Fruit fly (Drosophila melanogaster) whole organism, embryonic: Measurements from ENCODE around the gene cwo.
A peak's percentile ranks its signal among the peaks of the same experiment; 100 is the strongest.

ENCODE experiments used
- ATbp ChIP-seq: fragments of 200-800 bp; sonication (Bioruptor generic); optimal IDR thresholded peaks from 2 replicates; lab custom pipeline; 2017; ENCODE audit warnings: missing biosample characterization, mild to moderate bottlenecking, missing genetic modification characterization, missing genetic modification reagents
- Awh ChIP-seq: fragments of 200-800 bp; sonication (Bioruptor generic); IDR thresholded peaks from 2 replicates; pipeline ENCODE4, ENCODE4 v1.3.6; 2022; ENCODE audit warnings: missing biosample characterization, missing genetic modification characterization
- CG11093 ChIP-seq: fragments of 200-800 bp; sonication (Bioruptor generic); IDR thresholded peaks from 3 replicates; pipeline ENCODE4 v1.3.6; 2022; ENCODE audit warnings: missing biosample characterization, missing genetic modification characterization
- CG11695 ChIP-seq: fragments of 200-800 bp; sonication (Bioruptor generic); IDR thresholded peaks from 3 replicates; pipeline ENCODE4 v1.3.6; 2022; ENCODE audit warnings: missing biosample characterization, missing genetic modification characterization
- CG14965 ChIP-seq: fragments of 200-800 bp; sonication (Bioruptor generic); optimal IDR thresholded peaks from 2 replicates; lab custom pipeline; 2016; ENCODE audit warnings: missing biosample characterization, missing genetic modification characterization, borderline replicate concordance
- CG15479 ChIP-seq: fragments of 200-800 bp; sonication (Bioruptor generic); optimal IDR thresholded peaks from 3 replicates; lab custom pipeline; 2019; ENCODE audit warnings: missing biosample characterization, mild to moderate bottlenecking, missing genetic modification characterization, moderate library complexity
- CG32767 ChIP-seq: fragments of 200-800 bp; sonication (Bioruptor generic); IDR thresholded peaks from 2 replicates; pipeline ENCODE4 v1.3.6; 2022; ENCODE audit warnings: missing biosample characterization, missing genetic modification characterization
- CG4854 ChIP-seq: fragments of 200-800 bp; sonication (Bioruptor generic); optimal IDR thresholded peaks from 2 replicates; lab custom pipeline; 2016; ENCODE audit warnings: missing biosample characterization, missing genetic modification characterization, inconsistent platforms
- CG6272 ChIP-seq: fragments of 200-800 bp; sonication (Bioruptor generic); IDR thresholded peaks from 2 replicates; pipeline ENCODE4 v1.3.6; 2022; ENCODE audit warnings: missing biosample characterization, missing genetic modification characterization
- CG6854 ChIP-seq: fragments of 200-800 bp; sonication (Bioruptor generic); optimal IDR thresholded peaks from 3 replicates; lab custom pipeline; 2017; ENCODE audit warnings: missing biosample characterization, mild to moderate bottlenecking, missing genetic modification characterization
- CG7271 ChIP-seq: fragments of 200-800 bp; sonication (Bioruptor generic); optimal IDR thresholded peaks from 2 replicates; lab custom pipeline; 2018; ENCODE audit warnings: missing biosample characterization, mild to moderate bottlenecking, missing genetic modification characterization, moderate library complexity
- CG8290 ChIP-seq, 3 experiments: fragments of 200-800 bp; sonication (Bioruptor generic); optimal IDR thresholded peaks; 2 replicates each; lab custom pipeline; 2016 to 2019; ENCODE audit warnings: missing biosample characterization in 3 of 3, missing genetic modification characterization in 3 of 3, mild to moderate bottlenecking in 2 of 3, moderate library complexity in 1 of 3
- CG9727 ChIP-seq: fragments of 200-800 bp; sonication (Bioruptor generic); optimal IDR thresholded peaks from 3 replicates; lab custom pipeline; 2017; ENCODE audit warnings: missing biosample characterization, mild to moderate bottlenecking, missing genetic modification characterization
- CG9876 ChIP-seq: fragments of 200-800 bp; sonication (Bioruptor generic); optimal IDR thresholded peaks from 2 replicates; lab custom pipeline; 2016; ENCODE audit warnings: missing biosample characterization, missing genetic modification characterization
- Dref ChIP-seq: fragments of 200-800 bp; sonication (Bioruptor generic); IDR thresholded peaks from 2 replicates; pipeline ENCODE4 v1.3.6; 2022; ENCODE audit warnings: missing biosample characterization, missing genetic modification characterization
- Fer3 ChIP-seq: fragments of 200-800 bp; sonication (Bioruptor generic); optimal IDR thresholded peaks from 2 replicates; lab custom pipeline; 2018; ENCODE audit warnings: missing biosample characterization, mild to moderate bottlenecking, missing genetic modification characterization, moderate library complexity
- HLHmδ ChIP-seq: fragments of 200-800 bp; sonication (Bioruptor generic); optimal IDR thresholded peaks from 2 replicates; lab custom pipeline; 2018; ENCODE audit warnings: missing biosample characterization, mild to moderate bottlenecking, missing genetic modification characterization, moderate library complexity
- HmgD ChIP-seq: fragments of 200-800 bp; sonication (Bioruptor generic); optimal IDR thresholded peaks from 3 replicates; lab custom pipeline; 2016; ENCODE audit warnings: missing biosample characterization, missing genetic modification characterization
- HmgZ ChIP-seq: fragments of 200-800 bp; sonication (Bioruptor generic); optimal IDR thresholded peaks from 2 replicates; lab custom pipeline; 2018; ENCODE audit warnings: missing biosample characterization, mild to moderate bottlenecking, missing genetic modification characterization
- Hmx ChIP-seq: fragments of 200-800 bp; sonication (Bioruptor generic); optimal IDR thresholded peaks from 2 replicates; lab custom pipeline; 2016; ENCODE audit warnings: missing biosample characterization, missing genetic modification characterization
- Meics ChIP-seq: fragments of 200-800 bp; sonication (Bioruptor generic); optimal IDR thresholded peaks from 2 replicates; lab custom pipeline; 2017; ENCODE audit warnings: missing biosample characterization, mild to moderate bottlenecking, missing genetic modification characterization
- Myb ChIP-seq: fragments of 200-800 bp; sonication (Bioruptor generic); optimal IDR thresholded peaks from 2 replicates; lab custom pipeline; 2016; ENCODE audit warnings: missing biosample characterization, missing genetic modification characterization
- Rfx ChIP-seq: fragments of 200-800 bp; sonication (Bioruptor generic); IDR thresholded peaks from 2 replicates; pipeline ENCODE4 v1.3.6; 2022; ENCODE audit warnings: missing biosample characterization, missing genetic modification characterization
- Six4 ChIP-seq: fragments of 200-800 bp; sonication (Bioruptor generic); optimal IDR thresholded peaks from 2 replicates; lab custom pipeline; 2016; ENCODE audit warnings: missing biosample characterization, missing genetic modification characterization
- Tbp ChIP-seq: fragments of >200 bp; optimal IDR thresholded peaks from 2 replicates; lab custom pipeline; 2018; ENCODE audit warnings: missing biosample characterization, missing genetic modification characterization
- ab ChIP-seq: fragments of 200-800 bp; sonication (Bioruptor generic); optimal IDR thresholded peaks from 2 replicates; lab custom pipeline; 2016; ENCODE audit warnings: missing biosample characterization, missing genetic modification characterization
- ato ChIP-seq: fragments of 200-800 bp; sonication (Bioruptor generic); IDR thresholded peaks from 2 replicates; pipeline ENCODE4 v1.3.6; 2022; ENCODE audit warnings: missing biosample characterization, missing genetic modification characterization; ENCODE audit not compliant: partially characterized antibody
- btn ChIP-seq: fragments of 200-800 bp; sonication (Bioruptor generic); optimal IDR thresholded peaks from 2 replicates; lab custom pipeline; 2016; ENCODE audit warnings: missing biosample characterization, missing genetic modification characterization
- cad ChIP-seq: fragments of >200 bp; optimal IDR thresholded peaks from 2 replicates; lab custom pipeline; 2017; ENCODE audit warnings: missing biosample characterization, missing genetic modification characterization
- danr ChIP-seq: fragments of 200-800 bp; sonication (Bioruptor generic); IDR thresholded peaks from 2 replicates; pipeline ENCODE4 v1.3.6; 2022; ENCODE audit warnings: missing biosample characterization, missing genetic modification characterization
- dmrt11E ChIP-seq: fragments of 200-800 bp; sonication (Bioruptor generic); optimal IDR thresholded peaks from 3 replicates; lab custom pipeline; 2018; ENCODE audit warnings: missing biosample characterization, mild to moderate bottlenecking, missing genetic modification characterization, moderate library complexity
- gsb-n ChIP-seq: fragments of 200-800 bp; sonication (Bioruptor generic); optimal IDR thresholded peaks from 3 replicates; lab custom pipeline; 2018; ENCODE audit warnings: missing biosample characterization, mild to moderate bottlenecking, missing genetic modification characterization
- ham ChIP-seq: fragments of 200-800 bp; sonication (Bioruptor generic); IDR thresholded peaks from 2 replicates; pipeline ENCODE4 v1.3.6; 2022; ENCODE audit warnings: missing biosample characterization, missing genetic modification characterization
- kah ChIP-seq: fragments of 200-800 bp; sonication (Bioruptor generic); optimal IDR thresholded peaks from 2 replicates; lab custom pipeline; 2018; ENCODE audit warnings: missing biosample characterization, mild to moderate bottlenecking, missing genetic modification characterization
- lov ChIP-seq, 2 experiments: fragments of 200-800 bp in 1 of 2; fragments of >200 bp in 1 of 2; sonication (Bioruptor generic) in 1 of 2; IDR thresholded peaks in 1 of 2; optimal IDR thresholded peaks in 1 of 2; 2 replicates in 1 of 2; 3 replicates in 1 of 2; pipeline versions ENCODE4 v1.3.6 to Lab custom; 2017 to 2022; ENCODE audit warnings: missing biosample characterization in 1 of 2, missing genetic modification characterization in 1 of 2
- maf-S ChIP-seq: fragments of 200-800 bp; sonication (Bioruptor generic); optimal IDR thresholded peaks from 2 replicates; lab custom pipeline; 2016; ENCODE audit warnings: missing biosample characterization, missing genetic modification characterization
- nau ChIP-seq: fragments of 200-800 bp; sonication (Bioruptor generic); optimal IDR thresholded peaks from 3 replicates; lab custom pipeline; 2017; ENCODE audit warnings: missing biosample characterization, mild to moderate bottlenecking, missing genetic modification characterization, missing genetic modification reagents
- p53 ChIP-seq: fragments of 200-800 bp; sonication (Bioruptor generic); optimal IDR thresholded peaks from 2 replicates; lab custom pipeline; 2016; ENCODE audit warnings: missing biosample characterization, missing genetic modification characterization
- pho ChIP-seq: fragments of 200-800 bp; sonication (Bioruptor generic); optimal IDR thresholded peaks from 2 replicates; lab custom pipeline; 2016; ENCODE audit warnings: missing biosample characterization, missing genetic modification characterization
- ro ChIP-seq: fragments of 200-800 bp; sonication (Bioruptor generic); IDR thresholded peaks from 2 replicates; pipeline ENCODE4 v1.3.6; 2022; ENCODE audit warnings: missing biosample characterization, missing genetic modification characterization
- sc ChIP-seq, 3 experiments: fragments of >200 bp in 2 of 3; fragments of 200-800 bp in 1 of 3; sonication (Bioruptor generic) in 1 of 3; optimal IDR thresholded peaks; 2 replicates in 2 of 3; 3 replicates in 1 of 3; lab custom pipeline; 2017; ENCODE audit warnings: mild to moderate bottlenecking in 1 of 3, missing biosample characterization in 1 of 3, missing genetic modification characterization in 1 of 3, missing genetic modification reagents in 1 of 3
- sna ChIP-seq: fragments of 200-800 bp; sonication (Bioruptor generic); IDR thresholded peaks from 2 replicates; pipeline ENCODE4 v1.3.6; 2022; ENCODE audit warnings: missing biosample characterization, missing genetic modification characterization; ENCODE audit not compliant: partially characterized antibody
- so ChIP-seq: fragments of 200-800 bp; sonication (Bioruptor generic); IDR thresholded peaks from 3 replicates; pipeline ENCODE4 v1.3.6; 2022; ENCODE audit warnings: missing biosample characterization, missing genetic modification characterization
- sqz ChIP-seq: fragments of 200-800 bp; sonication (Bioruptor generic); optimal IDR thresholded peaks from 3 replicates; lab custom pipeline; 2018; ENCODE audit warnings: missing biosample characterization, mild to moderate bottlenecking, missing genetic modification characterization
- tin ChIP-seq: fragments of 200-800 bp; sonication (Bioruptor generic); optimal IDR thresholded peaks from 3 replicates; lab custom pipeline; 2016; ENCODE audit warnings: missing biosample characterization, missing genetic modification characterization
- unc-4 ChIP-seq: fragments of 200-800 bp; sonication (Bioruptor generic); IDR thresholded peaks from 2 replicates; pipeline ENCODE4 v1.3.6; 2022; ENCODE audit warnings: missing biosample characterization, missing genetic modification characterization; ENCODE audit not compliant: partially characterized antibody
- yki ChIP-seq: fragments of >200 bp; optimal IDR thresholded peaks from 3 replicates; lab custom pipeline; 2018
- zen2 ChIP-seq: fragments of 200-800 bp; sonication (Bioruptor generic); IDR thresholded peaks from 3 replicates; pipeline ENCODE4 v1.3.6; 2022; ENCODE audit warnings: missing biosample characterization, missing genetic modification characterization; ENCODE audit not compliant: partially characterized antibody

cwo gene

DNA sequence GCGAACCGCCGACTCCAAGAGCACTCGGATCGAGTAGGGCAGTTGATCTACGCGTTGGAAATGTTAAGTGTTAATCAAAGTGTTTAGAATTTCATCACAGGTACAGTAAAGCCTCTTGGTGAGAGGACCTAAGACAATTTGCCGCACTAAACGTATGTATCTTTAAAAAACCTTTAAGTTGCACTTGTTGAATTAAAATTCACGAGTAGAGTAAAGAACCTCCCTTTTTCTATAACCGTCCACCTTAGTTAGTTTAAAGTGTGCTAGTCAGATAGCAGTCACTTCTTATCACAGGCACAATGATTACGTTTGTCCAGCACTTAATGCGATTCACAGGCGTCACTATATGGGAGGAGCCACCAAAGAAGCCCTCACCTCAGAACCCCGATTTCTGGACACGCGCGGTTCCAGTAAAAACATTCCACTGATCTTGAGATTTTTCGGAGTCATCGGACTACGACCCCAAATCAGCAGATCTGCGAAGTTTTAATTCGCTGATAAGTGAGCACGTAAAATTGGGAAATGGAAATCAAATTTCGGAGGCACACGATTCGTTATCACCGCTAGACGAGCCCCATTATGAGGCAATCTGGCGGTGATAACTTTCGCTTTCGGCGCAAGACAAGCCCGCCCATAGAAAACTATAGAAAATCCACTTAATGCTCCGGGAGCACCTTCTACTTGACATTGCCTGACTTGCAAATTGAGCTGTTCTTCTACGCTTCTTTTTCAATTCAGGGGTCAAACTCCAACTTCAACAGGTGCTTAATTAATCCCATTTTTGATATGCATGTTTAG, 23.9 kb downstream of the cwo start (continued):
- no peak for TF ChIP-seq ATbp (GFP tag; lab: Kevin White, UChicago)
- 0 out of 3 replicates have a peak, but pooled peaks have one; percentile 21 for TF ChIP-seq CG11093
- no peak for TF ChIP-seq btn (GFP tag; lab: Kevin White, UChicago)
- peak; percentile 66; the same call in 2 of the 3 replicates for TF ChIP-seq CG11695
- no peak for TF ChIP-seq maf-S (GFP tag; lab: Kevin White, UChicago)
- TF ChIP-seq ab (GFP tag; lab: Kevin White, UChicago): no peak
- TF ChIP-seq pho (GFP tag; lab: Kevin White, UChicago): peak; percentile 16
- TF ChIP-seq Tbp: no peak
- TF ChIP-seq sna (GFP tag; lab: Robert Waterston, UW): no peak
- no peak for TF ChIP-seq CG7271
- TF ChIP-seq CG9876 (GFP tag; lab: Kevin White, UChicago): no peak
- peak; percentile 27 for TF ChIP-seq Myb (GFP tag; lab: Kevin White, UChicago)
- no peak for TF ChIP-seq Hmx (GFP tag; lab: Kevin White, UChicago)
- TF ChIP-seq ato (GFP tag; lab: Robert Waterston, UW): no peak
- no peak for TF ChIP-seq gsb-n
- TF ChIP-seq Awh (GFP tag; lab: Robert Waterston, UW): peak; percentile 42; the same call in 1 of the 2 replicates
- TF ChIP-seq danr (GFP tag; lab: Robert Waterston, UW): no peak; the same call in 1 of the 2 replicates
- TF ChIP-seq lov (optimal IDR thresholded peaks at IDR 0.05; lab: Kevin White, UChicago): no peak
- no peak for TF ChIP-seq lov (GFP tag; IDR thresholded peaks at IDR 0.05; lab: Robert Waterston, UW)
- no peak for TF ChIP-seq CG15479 (GFP tag; lab: Kevin White, UChicago)
- TF ChIP-seq yki (lab: Kevin White, UChicago): no peak
- TF ChIP-seq dmrt11E (tag; lab: Kevin White, UChicago): no peak
- no peak for TF ChIP-seq Dref (GFP tag; lab: Robert Waterston, UW)
- TF ChIP-seq Meics (GFP tag; lab: Kevin White, UChicago): peak; percentile 72
- no peak for TF ChIP-seq CG32767 (GFP tag; lab: Robert Waterston, UW)
- no peak for TF ChIP-seq CG14965
- no peak for TF ChIP-seq CG4854 (GFP tag; lab: Kevin White, UChicago)
- TF ChIP-seq nau (GFP tag; lab: Kevin White, UChicago): no peak
- no peak for TF ChIP-seq Six4 (GFP tag; lab: Kevin White, UChicago)
- no peak for TF ChIP-seq CG8290 (GFP tag; optimal IDR thresholded peaks at IDR 0.05; lab: Kevin White, UChicago)
- TF ChIP-seq CG8290 (tag; optimal IDR thresholded peaks at IDR 0.05; lab: Kevin White, UChicago): no peak
- TF ChIP-seq unc-4 (GFP tag; lab: Robert Waterston, UW): no peak
- no peak for TF ChIP-seq sqz (GFP tag; lab: Kevin White, UChicago)
- 0 out of 3 replicates have a peak, but pooled peaks have one; percentile 9 for TF ChIP-seq so (GFP tag; lab: Robert Waterston, UW)
- TF ChIP-seq cad (GFP tag; lab: Kevin White, UChicago): no peak
- no peak for TF ChIP-seq kah (GFP tag; lab: Kevin White, UChicago)
- TF ChIP-seq sc (optimal IDR thresholded peaks at IDR 0.05; lab: Kevin White, UChicago): no peak
- no peak for TF ChIP-seq sc (GFP tag; optimal IDR thresholded peaks at IDR 0.05; lab: Kevin White, UChicago)
- TF ChIP-seq tin (GFP tag; lab: Kevin White, UChicago): peak; percentile 24
- no peak for TF ChIP-seq ro (GFP tag; lab: Robert Waterston, UW)
- TF ChIP-seq Rfx (GFP tag; lab: Robert Waterston, UW): peak; percentile 97; the same call in 1 of the 2 replicates
- no peak for TF ChIP-seq ham (GFP tag; lab: Robert Waterston, UW)
- TF ChIP-seq zen2 (GFP tag; lab: Robert Waterston, UW): no peak
- TF ChIP-seq p53: no peak
- TF ChIP-seq HmgD: no peak
- TF ChIP-seq HLHmδ (GFP tag; lab: Kevin White, UChicago): no peak
- no peak for TF ChIP-seq CG6272 (GFP tag; lab: Robert Waterston, UW)
- TF ChIP-seq CG6854 (GFP tag; lab: Kevin White, UChicago): peak; percentile 40
- TF ChIP-seq CG9727: peak; percentile 45
- TF ChIP-seq Fer3 (tag; lab: Kevin White, UChicago): peak; percentile 80
- TF ChIP-seq HmgZ (tag; lab: Kevin White, UChicago): peak; percentile 0
